Worm (Caenorhabditis elegans) whole organism, L1 larva: ENCODE data around the gene vpat-1.

Experiments
- C04F5.9 ChIP-seq: sonication (generic microtip); optimal IDR thresholded peaks from 2 replicates; lab custom pipeline; 2016; ENCODE audit warnings: missing genetic modification characterization, missing compliant biosample characterization
- C16A3.4 ChIP-seq: fragments of 150-350 bp; optimal IDR thresholded peaks from 2 replicates; lab custom pipeline; 2014; ENCODE audit warnings: missing biosample characterization, missing genetic modification characterization
- C34B4.2 ChIP-seq: sonication (generic microtip); optimal IDR thresholded peaks from 2 replicates; lab custom pipeline; 2017; ENCODE audit warnings: mild to moderate bottlenecking, missing genetic modification characterization, missing compliant biosample characterization
- aly-2 ChIP-seq: fragments of 150-350 bp; optimal IDR thresholded peaks from 2 replicates; lab custom pipeline; 2014; ENCODE audit warnings: missing biosample characterization, missing genetic modification characterization
- ama-1 ChIP-seq: fragments of 150-350 bp; optimal IDR thresholded peaks from 2 replicates; lab custom pipeline; 2014
- blmp-1 ChIP-seq: fragments of 150-350 bp; optimal IDR thresholded peaks from 2 replicates; lab custom pipeline; 2014; ENCODE audit warnings: missing biosample characterization, missing genetic modification characterization
- ceh-8 ChIP-seq: fragments of 200-800 bp; sonication (Bioruptor generic); optimal IDR thresholded peaks from 2 replicates; lab custom pipeline; 2018; ENCODE audit warnings: mild to moderate bottlenecking, missing genetic modification characterization, moderate library complexity, missing compliant biosample characterization
- ceh-82 ChIP-seq, 3 experiments: fragments of 150-350 bp in 1 of 3; sonication (generic microtip) in 2 of 3; optimal IDR thresholded peaks; 2 replicates each; lab custom pipeline; 2014 to 2017; ENCODE audit warnings: missing biosample characterization in 3 of 3, missing genetic modification characterization in 3 of 3
- ces-1 ChIP-seq: fragments of 150-350 bp; optimal IDR thresholded peaks from 2 replicates; lab custom pipeline; 2014; ENCODE audit warnings: missing biosample characterization, missing genetic modification reagents, missing genetic modification characterization
- efl-1 ChIP-seq, 4 experiments: fragments of 150-350 bp; optimal IDR thresholded peaks in 3 of 4; peaks in 1 of 4; 1 replicate in 1 of 4; 2 replicates in 3 of 4; lab custom pipeline; 2014; ENCODE audit warnings: missing biosample characterization in 2 of 4, missing genetic modification characterization in 2 of 4, missing genetic modification reagents in 2 of 4
- efl-3 ChIP-seq: fragments of 200-800 bp; sonication (Bioruptor generic); optimal IDR thresholded peaks from 2 replicates; lab custom pipeline; 2018; ENCODE audit warnings: mild to moderate bottlenecking, missing genetic modification characterization, missing compliant biosample characterization
- egl-27 ChIP-seq, 2 experiments: fragments of 150-350 bp in 1 of 2; sonication (generic microtip); optimal IDR thresholded peaks; 3 replicates each; lab custom pipeline; 2017 to 2018; ENCODE audit warnings: missing biosample characterization in 2 of 2, missing genetic modification characterization in 2 of 2, missing genetic modification reagents in 2 of 2
- elt-2 ChIP-seq: sonication (generic microtip); optimal IDR thresholded peaks from 2 replicates; lab custom pipeline; 2016; ENCODE audit warnings: missing genetic modification characterization, mild to moderate bottlenecking, inconsistent platforms, missing compliant biosample characterization, missing genetic modification reagents
- ets-5 ChIP-seq: fragments of 200-800 bp; sonication (Bioruptor generic); IDR thresholded peaks from 2 replicates; pipeline ENCODE4 v1.3.6; 2022; ENCODE audit warnings: missing genetic modification characterization, missing compliant biosample characterization
- grh-1 ChIP-seq: fragments of 200-800 bp; sonication (Bioruptor generic); IDR thresholded peaks from 2 replicates; pipeline ENCODE4 v1.3.6; 2022; ENCODE audit warnings: missing genetic modification reagents, missing genetic modification characterization, missing compliant biosample characterization
- hlh-17 ChIP-seq: fragments of 200-800 bp; sonication (Bioruptor generic); optimal IDR thresholded peaks from 2 replicates; lab custom pipeline; 2018; ENCODE audit warnings: missing genetic modification characterization, mild to moderate bottlenecking, missing compliant biosample characterization, moderate library complexity, borderline replicate concordance
- hpl-2 ChIP-seq: fragments of 150-350 bp; optimal IDR thresholded peaks from 2 replicates; lab custom pipeline; 2014; ENCODE audit warnings: missing biosample characterization, missing genetic modification reagents, missing genetic modification characterization
- jun-1 ChIP-seq: fragments of 150-350 bp; optimal IDR thresholded peaks from 2 replicates; lab custom pipeline; 2014; ENCODE audit warnings: missing biosample characterization, missing genetic modification reagents, missing genetic modification characterization
- lin-13 ChIP-seq: fragments of 150-350 bp; optimal IDR thresholded peaks from 2 replicates; lab custom pipeline; 2014; ENCODE audit warnings: missing biosample characterization, missing genetic modification reagents, missing genetic modification characterization
- lin-14 ChIP-seq: fragments of 200-800 bp; sonication (Bioruptor generic); optimal IDR thresholded peaks from 2 replicates; lab custom pipeline; 2018; ENCODE audit warnings: mild to moderate bottlenecking, missing genetic modification characterization, moderate library complexity, missing compliant biosample characterization
- lin-35 ChIP-seq, 2 experiments: fragments of 150-350 bp; optimal IDR thresholded peaks; 2 replicates each; lab custom pipeline; 2014; ENCODE audit warnings: missing biosample characterization in 2 of 2, missing genetic modification characterization in 2 of 2, missing genetic modification reagents in 2 of 2
- lir-3 ChIP-seq: sonication (generic microtip); optimal IDR thresholded peaks from 2 replicates; lab custom pipeline; 2016; ENCODE audit warnings: mild to moderate bottlenecking, missing genetic modification characterization, moderate library complexity, missing compliant biosample characterization; ENCODE audit not compliant: poor library complexity
- mab-9 ChIP-seq: fragments of 200-800 bp; sonication (Bioruptor generic); IDR thresholded peaks from 2 replicates; pipeline ENCODE4 v1.3.6; 2022; ENCODE audit warnings: missing genetic modification reagents, missing genetic modification characterization, missing compliant biosample characterization
- nhr-11 ChIP-seq: fragments of 150-350 bp; optimal IDR thresholded peaks from 2 replicates; lab custom pipeline; 2014; ENCODE audit warnings: missing biosample characterization, missing genetic modification characterization
- nhr-12 ChIP-seq: sonication (generic microtip); optimal IDR thresholded peaks from 2 replicates; lab custom pipeline; 2017; ENCODE audit warnings: missing biosample characterization, missing genetic modification characterization
- nhr-19 ChIP-seq: fragments of 200-800 bp; sonication (Bioruptor generic); conservative IDR thresholded peaks from 2 replicates; pipeline ENCODE4 v1.3.6; 2022; ENCODE audit warnings: missing genetic modification characterization, missing compliant biosample characterization
- nhr-20 ChIP-seq: sonication (generic microtip); optimal IDR thresholded peaks from 2 replicates; lab custom pipeline; 2016; ENCODE audit warnings: mild to moderate bottlenecking, missing genetic modification characterization, missing compliant biosample characterization
- nhr-28 ChIP-seq: fragments of 150-350 bp; optimal IDR thresholded peaks from 2 replicates; lab custom pipeline; 2014; ENCODE audit warnings: missing biosample characterization, missing genetic modification characterization
- nhr-47 ChIP-seq: sonication (generic microtip); optimal IDR thresholded peaks from 2 replicates; lab custom pipeline; 2016; ENCODE audit warnings: mild to moderate bottlenecking, missing genetic modification characterization, moderate library complexity, missing compliant biosample characterization
- nhr-71 ChIP-seq: sonication (generic microtip); optimal IDR thresholded peaks from 2 replicates; lab custom pipeline; 2016; ENCODE audit warnings: mild to moderate bottlenecking, missing genetic modification characterization, moderate library complexity, missing compliant biosample characterization
- nhr-84 ChIP-seq: sonication (generic microtip); optimal IDR thresholded peaks from 2 replicates; lab custom pipeline; 2017; ENCODE audit warnings: missing biosample characterization, missing genetic modification characterization
- nhr-85 ChIP-seq: sonication (generic microtip); peaks from one replicate; lab custom pipeline; 2016; ENCODE audit warnings: missing genetic modification characterization, inconsistent platforms, missing compliant biosample characterization
- nhr-90 ChIP-seq: sonication (generic microtip); optimal IDR thresholded peaks from 2 replicates; lab custom pipeline; 2016; ENCODE audit warnings: mild to moderate bottlenecking, missing genetic modification characterization, missing compliant biosample characterization; ENCODE audit not compliant: poor library complexity
- pax-3 ChIP-seq: fragments of 200-800 bp; sonication (Bioruptor generic); optimal IDR thresholded peaks from 2 replicates; lab custom pipeline; 2018; ENCODE audit warnings: mild to moderate bottlenecking, missing genetic modification characterization, moderate library complexity, missing compliant biosample characterization
- rnt-1 ChIP-seq: sonication (generic microtip); optimal IDR thresholded peaks from 2 replicates; lab custom pipeline; 2016; ENCODE audit warnings: mild to moderate bottlenecking, missing genetic modification characterization, moderate library complexity, missing compliant biosample characterization
- skn-1 ChIP-seq: fragments of 150-350 bp; optimal IDR thresholded peaks from 2 replicates; lab custom pipeline; 2014; ENCODE audit warnings: missing biosample characterization, missing genetic modification characterization
- snu-23 ChIP-seq: sonication (generic microtip); optimal IDR thresholded peaks from 2 replicates; lab custom pipeline; 2016; ENCODE audit warnings: missing genetic modification characterization, missing compliant biosample characterization
- sptf-1 ChIP-seq: fragments of 150-350 bp; optimal IDR thresholded peaks from 2 replicates; lab custom pipeline; 2014; ENCODE audit warnings: missing biosample characterization, missing genetic modification characterization
- sup-37 ChIP-seq: fragments of 200-800 bp; sonication (Bioruptor generic); optimal IDR thresholded peaks from 2 replicates; lab custom pipeline; 2018; ENCODE audit warnings: mild to moderate bottlenecking, missing genetic modification characterization, missing compliant biosample characterization
- swsn-7 ChIP-seq: sonication (generic microtip); optimal IDR thresholded peaks from 2 replicates; lab custom pipeline; 2016; ENCODE audit warnings: missing genetic modification characterization, missing compliant biosample characterization
- tbx-2 ChIP-seq: sonication (generic microtip); optimal IDR thresholded peaks from 2 replicates; lab custom pipeline; 2016; ENCODE audit warnings: missing genetic modification characterization, missing compliant biosample characterization
- unc-130 ChIP-seq: fragments of 150-350 bp; optimal IDR thresholded peaks from 2 replicates; lab custom pipeline; 2017; ENCODE audit warnings: missing biosample characterization, missing genetic modification characterization, inconsistent platforms
- unc-30 ChIP-seq: sonication (generic microtip); optimal IDR thresholded peaks from 2 replicates; lab custom pipeline; 2017; ENCODE audit warnings: missing biosample characterization, missing genetic modification characterization
- unc-62 ChIP-seq: fragments of 150-350 bp; optimal IDR thresholded peaks from 2 replicates; lab custom pipeline; 2014; ENCODE audit warnings: missing biosample characterization, missing genetic modification reagents, missing genetic modification characterization
- unc-86 ChIP-seq: sonication (generic microtip); optimal IDR thresholded peaks from 2 replicates; lab custom pipeline; 2016; ENCODE audit warnings: missing genetic modification characterization, missing compliant biosample characterization
- vab-15 ChIP-seq: sonication (generic microtip); optimal IDR thresholded peaks from 2 replicates; lab custom pipeline; 2017; ENCODE audit warnings: missing genotype, mild to moderate bottlenecking, missing genetic modification characterization, missing compliant biosample characterization
- xbp-1 ChIP-seq: sonication (generic microtip); optimal IDR thresholded peaks from 2 replicates; lab custom pipeline; 2016; ENCODE audit warnings: missing genetic modification characterization, missing compliant biosample characterization
- ztf-11 ChIP-seq, 2 experiments: sonication (generic microtip); optimal IDR thresholded peaks; 2 replicates each; lab custom pipeline; 2016 to 2017; ENCODE audit warnings: missing genetic modification characterization in 2 of 2, missing biosample characterization in 1 of 2, missing compliant biosample characterization in 1 of 2
- ztf-4 ChIP-seq: fragments of 150-350 bp; optimal IDR thresholded peaks from 2 replicates; lab custom pipeline; 2014; ENCODE audit warnings: missing biosample characterization, missing genetic modification characterization

vpat-1 gene

DNA sequence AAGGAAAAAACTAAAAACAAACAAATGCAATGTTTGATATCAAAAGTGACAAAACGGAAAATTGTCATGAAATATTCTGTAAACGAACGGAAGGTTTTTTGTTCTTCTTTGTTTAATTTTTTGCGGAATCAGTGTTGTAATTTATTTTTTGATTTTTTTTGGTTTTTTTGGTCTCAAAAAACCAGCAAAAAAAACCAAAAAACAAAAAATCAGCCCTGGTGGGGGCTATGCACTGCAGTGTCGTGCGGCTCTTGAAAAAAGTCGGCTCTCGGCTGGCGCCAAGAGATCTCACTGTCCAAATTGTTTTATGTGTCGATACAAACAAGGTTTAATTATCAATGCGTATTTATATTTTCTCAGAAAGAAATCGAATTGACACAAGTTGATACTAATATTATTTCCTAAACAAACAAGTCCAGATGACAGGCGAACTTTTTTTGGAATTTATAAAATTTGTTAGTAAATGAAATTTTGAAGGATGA lies 33.6 kb downstream of the vpat-1 start (continued):
- TF ChIP-seq ceh-8 (no peak), C34B4.2 (tag; lab: Kevin White, UChicago) (no peak), nhr-71 (tag; lab: Kevin White, UChicago) (peak; percentile 66), unc-86 (tag; lab: Kevin White, UChicago) (no peak), ama-1 (lab: Kevin White, UChicago) (peak; percentile 90), efl-3 (GFP tag; lab: Kevin White, UChicago) (no peak), mab-9 (no peak), ztf-11 (tag; optimal IDR thresholded peaks at IDR 0.05; lab: Kevin White, UChicago) (no peak), sup-37 (GFP tag; lab: Kevin White, UChicago) (no peak), nhr-47 (tag; lab: Kevin White, UChicago) (peak; percentile 43), lin-35 (GFP tag; optimal IDR thresholded peaks at IDR 0.05; lab: Kevin White, UChicago) (peak in 1 of 2 experiments; percentile 52), nhr-12 (no peak), hpl-2 (GFP tag; lab: Kevin White, UChicago) (no peak), nhr-19 (GFP tag; lab: Robert Waterston, UW) (peak; percentile 48), blmp-1 (peak; percentile 4), unc-62 (GFP tag; lab: Kevin White, UChicago) (no peak), lir-3 (peak; percentile 19), unc-30 (tag; lab: Kevin White, UChicago) (no peak), nhr-85 (peak; percentile 84), hlh-17 (GFP tag; lab: Kevin White, UChicago) (no peak), nhr-20 (tag; lab: Kevin White, UChicago) (peak; percentile 28), xbp-1 (tag; lab: Kevin White, UChicago) (no peak), efl-1 (optimal IDR thresholded peaks at IDR 0.05; lab: Kevin White, UChicago) (no peak), efl-1 (GFP tag; optimal IDR thresholded peaks at IDR 0.05 in 1 of 2; lab: Kevin White, UChicago) (peak in 1 of 2 experiments; percentile 92), unc-130 (tag; lab: Kevin White, UChicago) (no peak), grh-1 (GFP tag; lab: Robert Waterston, UW) (no peak), aly-2 (no peak), egl-27 (tag; optimal IDR thresholded peaks at IDR 0.05; lab: Kevin White, UChicago) (no peak), ets-5 (no peak), nhr-28 (tag; lab: Kevin White, UChicago) (no peak), C16A3.4 (tag; lab: Kevin White, UChicago) (peak; percentile 30), elt-2 (tag; lab: Kevin White, UChicago) (peak; percentile 53)

DNA sequence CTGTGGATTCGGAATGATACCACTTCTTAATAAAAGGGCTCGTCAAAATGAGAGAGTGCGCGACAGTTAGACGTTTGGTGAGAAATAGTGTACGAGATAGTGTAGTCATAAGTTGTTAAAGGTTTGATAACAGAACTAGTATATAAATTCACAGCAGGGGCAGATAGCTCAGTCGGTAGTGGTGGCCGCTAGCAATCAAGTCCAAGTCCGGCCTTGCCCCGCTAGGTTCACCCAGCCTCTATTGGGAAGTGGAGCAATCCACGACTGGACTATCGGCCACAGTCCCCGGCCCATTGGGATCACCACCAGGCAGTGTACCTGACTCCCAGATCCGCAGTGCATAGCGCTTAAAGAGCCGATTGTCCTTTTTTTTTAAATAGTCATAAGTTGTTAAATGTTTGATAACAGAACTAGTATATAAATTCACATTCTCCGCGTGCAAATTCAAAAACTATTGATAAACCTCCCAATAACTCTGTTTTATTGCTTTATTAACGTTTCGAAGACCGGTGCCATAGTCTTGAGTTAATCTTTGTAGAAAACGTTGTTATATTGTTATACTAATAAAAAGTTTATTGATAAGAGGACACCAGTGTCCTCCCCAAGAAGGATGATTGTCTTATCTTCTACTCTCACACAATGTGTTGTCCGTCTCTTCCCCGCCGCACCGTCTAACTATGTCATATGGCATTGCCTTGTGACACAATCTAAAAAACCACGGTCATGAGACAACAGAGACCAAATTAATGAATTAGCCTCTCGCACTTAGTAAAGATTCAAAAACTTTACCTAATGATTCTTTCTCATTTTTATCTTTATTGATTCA lies 35.2 kb downstream of the vpat-1 start:
- TF ChIP-seq ceh-82 (tag; optimal IDR thresholded peaks at IDR 0.05; lab: Kevin White, UChicago) (no peak), C04F5.9 (tag; lab: Kevin White, UChicago) (no peak), lin-13 (GFP tag; lab: Kevin White, UChicago) (peak; percentile 26), snu-23 (peak; percentile 82), sptf-1 (tag; lab: Kevin White, UChicago) (no peak), nhr-90 (peak; percentile 79), nhr-11 (tag; lab: Kevin White, UChicago) (no peak), blmp-1 (peak; percentile 75), nhr-20 (tag; lab: Kevin White, UChicago) (peak; percentile 85), ztf-4 (peak; percentile 56), jun-1 (peak; percentile 9), lin-14 (GFP tag; lab: Kevin White, UChicago) (peak; percentile 74), ces-1 (GFP tag; lab: Kevin White, UChicago) (no peak), grh-1 (GFP tag; lab: Robert Waterston, UW) (peak; percentile 45; the same call in 1 of the 2 replicates), pax-3 (tag; lab: Kevin White, UChicago) (peak; percentile 9), nhr-84 (tag; lab: Kevin White, UChicago) (no peak), vab-15 (peak; percentile 91), rnt-1 (tag; lab: Kevin White, UChicago) (peak; percentile 33), tbx-2 (tag; lab: Kevin White, UChicago) (peak; percentile 56), skn-1 (tag; lab: Kevin White, UChicago) (peak; percentile 68), swsn-7 (peak; percentile 38), nhr-28 (tag; lab: Kevin White, UChicago) (no peak), nhr-71 (tag; lab: Kevin White, UChicago) (peak; percentile 86), nhr-47 (tag; lab: Kevin White, UChicago) (peak; percentile 47)
